Worm (Caenorhabditis elegans) whole organism, L1 larva: ENCODE data around the gene srz-63.
A peak's percentile ranks its signal among the peaks of the same experiment; 100 is the strongest.

Experiments
- C04F5.9 ChIP-seq: sonication (generic microtip); optimal IDR thresholded peaks from 2 replicates; lab custom pipeline; 2016; ENCODE audit warnings: missing genetic modification characterization, missing compliant biosample characterization
- Y116A8C.19 ChIP-seq: sonication (generic microtip); optimal IDR thresholded peaks from 2 replicates; lab custom pipeline; 2016; ENCODE audit warnings: missing compliant biosample characterization, missing genetic modification characterization, borderline replicate concordance
- alr-1 ChIP-seq: fragments of 200-800 bp; sonication (Bioruptor generic); optimal IDR thresholded peaks from 2 replicates; lab custom pipeline; 2018; ENCODE audit warnings: borderline replicate concordance, mild to moderate bottlenecking, missing genetic modification characterization, missing compliant biosample characterization
- dsc-1 ChIP-seq: sonication (generic microtip); optimal IDR thresholded peaks from 2 replicates; lab custom pipeline; 2016; ENCODE audit warnings: mild to moderate bottlenecking, missing genetic modification characterization, missing compliant biosample characterization
- efl-1 ChIP-seq, 4 experiments: fragments of 150-350 bp; optimal IDR thresholded peaks in 3 of 4; peaks in 1 of 4; 1 replicate in 1 of 4; 2 replicates in 3 of 4; lab custom pipeline; 2014; ENCODE audit warnings: missing biosample characterization in 2 of 4, missing genetic modification characterization in 2 of 4, missing genetic modification reagents in 2 of 4
- egl-13 ChIP-seq: sonication (generic microtip); optimal IDR thresholded peaks from 2 replicates; lab custom pipeline; 2016; ENCODE audit warnings: missing genotype, missing genetic modification reagents, missing genetic modification characterization, missing compliant biosample characterization
- fkh-4 ChIP-seq: sonication (generic microtip); optimal IDR thresholded peaks from 2 replicates; lab custom pipeline; 2016; ENCODE audit warnings: missing compliant biosample characterization, missing genetic modification characterization, borderline replicate concordance
- fkh-8 ChIP-seq: sonication (generic microtip); optimal IDR thresholded peaks from 2 replicates; lab custom pipeline; 2016; ENCODE audit warnings: mild to moderate bottlenecking, missing genetic modification characterization, missing compliant biosample characterization
- grh-1 ChIP-seq: fragments of 200-800 bp; sonication (Bioruptor generic); IDR thresholded peaks from 2 replicates; pipeline ENCODE4 v1.3.6; 2022; ENCODE audit warnings: missing genetic modification reagents, missing genetic modification characterization, missing compliant biosample characterization
- hlh-4 ChIP-seq: sonication (generic microtip); optimal IDR thresholded peaks from 2 replicates; lab custom pipeline; 2016; ENCODE audit warnings: mild to moderate bottlenecking, missing genetic modification characterization, missing compliant biosample characterization
- lin-14 ChIP-seq: fragments of 200-800 bp; sonication (Bioruptor generic); optimal IDR thresholded peaks from 2 replicates; lab custom pipeline; 2018; ENCODE audit warnings: mild to moderate bottlenecking, missing genetic modification characterization, moderate library complexity, missing compliant biosample characterization
- nhr-47 ChIP-seq: sonication (generic microtip); optimal IDR thresholded peaks from 2 replicates; lab custom pipeline; 2016; ENCODE audit warnings: mild to moderate bottlenecking, missing genetic modification characterization, moderate library complexity, missing compliant biosample characterization
- nhr-85 ChIP-seq: sonication (generic microtip); peaks from one replicate; lab custom pipeline; 2016; ENCODE audit warnings: missing genetic modification characterization, inconsistent platforms, missing compliant biosample characterization
- pag-3 ChIP-seq: sonication (generic microtip); optimal IDR thresholded peaks from 2 replicates; lab custom pipeline; 2017; ENCODE audit warnings: missing genetic modification characterization, mild to moderate bottlenecking, missing compliant biosample characterization, antibody characterized with exemption, borderline replicate concordance; ENCODE audit not compliant: insufficient read depth
- rnt-1 ChIP-seq: sonication (generic microtip); optimal IDR thresholded peaks from 2 replicates; lab custom pipeline; 2016; ENCODE audit warnings: mild to moderate bottlenecking, missing genetic modification characterization, moderate library complexity, missing compliant biosample characterization
- snpc-4 ChIP-seq: fragments of 150-350 bp; optimal IDR thresholded peaks from 2 replicates; lab custom pipeline; 2014; ENCODE audit warnings: missing biosample characterization, missing genetic modification characterization
- swsn-7 ChIP-seq: sonication (generic microtip); optimal IDR thresholded peaks from 2 replicates; lab custom pipeline; 2016; ENCODE audit warnings: missing genetic modification characterization, missing compliant biosample characterization
- tbx-2 ChIP-seq: sonication (generic microtip); optimal IDR thresholded peaks from 2 replicates; lab custom pipeline; 2016; ENCODE audit warnings: missing genetic modification characterization, missing compliant biosample characterization
- unc-30 ChIP-seq: sonication (generic microtip); optimal IDR thresholded peaks from 2 replicates; lab custom pipeline; 2017; ENCODE audit warnings: missing biosample characterization, missing genetic modification characterization
- unc-86 ChIP-seq: sonication (generic microtip); optimal IDR thresholded peaks from 2 replicates; lab custom pipeline; 2016; ENCODE audit warnings: missing genetic modification characterization, missing compliant biosample characterization
- ztf-4 ChIP-seq: fragments of 150-350 bp; optimal IDR thresholded peaks from 2 replicates; lab custom pipeline; 2014; ENCODE audit warnings: missing biosample characterization, missing genetic modification characterization

srz-63 gene

ce11 chrII:1323190-1323651, 44.8 kb downstream of the srz-63 start (continued):
- TF ChIP-seq efl-1 (optimal IDR thresholded peaks at IDR 0.05; lab: Kevin White, UChicago): peak; percentile 25 to 30
- peak in 1 of 2 experiments; percentile 28 for TF ChIP-seq efl-1 (GFP tag; optimal IDR thresholded peaks at IDR 0.05 in 1 of 2; lab: Kevin White, UChicago)
- no peak for TF ChIP-seq snpc-4 (tag; lab: Kevin White, UChicago)
- peak; percentile 19 for TF ChIP-seq egl-13 (tag; lab: Kevin White, UChicago)
- no peak for TF ChIP-seq pag-3 (tag; lab: Kevin White, UChicago)

- TF ChIP-seq lin-14 (GFP tag; lab: Kevin White, UChicago) (peak; percentile 40), grh-1 (GFP tag; lab: Robert Waterston, UW) (no peak), rnt-1 (tag; lab: Kevin White, UChicago) (no peak), efl-1 (optimal IDR thresholded peaks at IDR 0.05; lab: Kevin White, UChicago) (no peak), efl-1 (GFP tag; optimal IDR thresholded peaks at IDR 0.05 in 1 of 2; lab: Kevin White, UChicago) (peak in 1 of 2 experiments; percentile 90), unc-86 (tag; lab: Kevin White, UChicago) (peak; percentile 17)
These were observed 45.6 kb downstream of the srz-63 start for ce11 chrII:1324017-1324416.

ce11 chrII:1325604-1326003, 47.2 kb downstream of the srz-63 start:
- TF ChIP-seq lin-14 (GFP tag; lab: Kevin White, UChicago) (peak; percentile 48), C04F5.9 (tag; lab: Kevin White, UChicago) (no peak), alr-1 (no peak), fkh-8 (tag; lab: Kevin White, UChicago) (peak; percentile 51), ztf-4 (tag; lab: Kevin White, UChicago) (no peak), dsc-1 (peak; percentile 59), nhr-47 (tag; lab: Kevin White, UChicago) (peak; percentile 18), Y116A8C.19 (no peak), swsn-7 (tag; lab: Kevin White, UChicago) (peak; percentile 4)

- no peak for TF ChIP-seq tbx-2
- TF ChIP-seq nhr-85 (tag; lab: Kevin White, UChicago): peak; percentile 31
These were observed 48.2 kb downstream of the srz-63 start, which contains the start of gene jip-1 for ce11 chrII:1326689-1327088. Gene jip-1, plus strand, starts transcription at chrII:1326989.

- TF ChIP-seq hlh-4 (tag; lab: Kevin White, UChicago) (no peak), fkh-4 (tag; lab: Kevin White, UChicago) (no peak), unc-30 (no peak), swsn-7 (tag; lab: Kevin White, UChicago) (no peak)
These were observed 51.4 kb downstream of the srz-63 start for ce11 chrII:1329887-1330286.
